Fruit fly (Drosophila melanogaster) whole organism, wandering third instar larva: Measurements from ENCODE around the gene bchs.

Source experiments
- Jra ChIP-seq: sonication (Bioruptor generic); optimal IDR thresholded peaks from 2 replicates; lab custom pipeline; 2016; ENCODE audit warnings: missing biosample characterization, missing genetic modification characterization
- usp ChIP-seq: fragments of >200 bp; optimal IDR thresholded peaks from 2 replicates; lab custom pipeline; 2017; ENCODE audit warnings: missing biosample characterization, missing genetic modification characterization

dm6 chr2L:5866791-5867190, 40.2 kb upstream of the bchs start:
- TF ChIP-seq usp (GFP tag; lab: Kevin White, UChicago) (no peak), Jra (GFP tag; lab: Kevin White, UChicago) (no peak)
